Fruit fly (Drosophila melanogaster) whole organism, embryonic: ENCODE results near the gene PK2-R2.

Source experiments
- Blimp-1 ChIP-seq: fragments of 200-800 bp; sonication (Bioruptor generic); optimal IDR thresholded peaks from 3 replicates; lab custom pipeline; 2018; ENCODE audit warnings: missing biosample characterization, missing genetic modification characterization, mild to moderate bottlenecking, moderate library complexity, missing genetic modification reagents
- CG10274 ChIP-seq: fragments of 200-800 bp; sonication (Bioruptor generic); optimal IDR thresholded peaks from 3 replicates; lab custom pipeline; 2017; ENCODE audit warnings: missing biosample characterization, mild to moderate bottlenecking, missing genetic modification characterization
- CG10462 ChIP-seq: fragments of 200-800 bp; sonication (Bioruptor generic); optimal IDR thresholded peaks from 2 replicates; lab custom pipeline; 2016; ENCODE audit warnings: missing biosample characterization, missing genetic modification characterization
- CG11398 ChIP-seq: fragments of 200-800 bp; sonication (Bioruptor generic); optimal IDR thresholded peaks from 2 replicates; lab custom pipeline; 2016; ENCODE audit warnings: missing biosample characterization, missing genetic modification characterization
- CG12155 ChIP-seq: fragments of 200-800 bp; sonication (Bioruptor generic); optimal IDR thresholded peaks from 3 replicates; lab custom pipeline; 2016; ENCODE audit warnings: missing biosample characterization, missing genetic modification characterization
- CG12391 ChIP-seq: fragments of 200-800 bp; sonication (Bioruptor generic); optimal IDR thresholded peaks from 3 replicates; lab custom pipeline; 2018; ENCODE audit warnings: missing biosample characterization, mild to moderate bottlenecking, missing genetic modification characterization, moderate library complexity
- CG15073 ChIP-seq: fragments of 200-800 bp; sonication (Bioruptor generic); optimal IDR thresholded peaks from 2 replicates; lab custom pipeline; 2016; ENCODE audit warnings: missing biosample characterization, missing genetic modification characterization
- CG17328 ChIP-seq: fragments of 200-800 bp; sonication (Bioruptor generic); IDR thresholded peaks from 2 replicates; pipeline ENCODE4 v1.3.6; 2022; ENCODE audit warnings: missing biosample characterization, missing genetic modification characterization
- CG17385 ChIP-seq: fragments of 200-800 bp; sonication (Bioruptor generic); optimal IDR thresholded peaks from 3 replicates; lab custom pipeline; 2018; ENCODE audit warnings: missing biosample characterization, mild to moderate bottlenecking, missing genetic modification characterization
- CG18262 ChIP-seq: fragments of 200-800 bp; optimal IDR thresholded peaks from 3 replicates; lab custom pipeline; 2019; ENCODE audit warnings: missing biosample characterization, mild to moderate bottlenecking, missing genetic modification characterization, moderate library complexity
- CG6175 ChIP-seq: fragments of 200-800 bp; sonication (Bioruptor generic); IDR thresholded peaks from 3 replicates; pipeline ENCODE4 v1.3.6; 2022; ENCODE audit warnings: missing biosample characterization, missing genetic modification characterization
- CG7839 ChIP-seq: fragments of 200-800 bp; sonication (Bioruptor generic); optimal IDR thresholded peaks from 3 replicates; lab custom pipeline; 2018; ENCODE audit warnings: missing biosample characterization, mild to moderate bottlenecking, missing genetic modification characterization, moderate library complexity
- CG8089 ChIP-seq: fragments of 200-800 bp; sonication (Bioruptor generic); optimal IDR thresholded peaks from 3 replicates; lab custom pipeline; 2016; ENCODE audit warnings: missing biosample characterization, missing genetic modification characterization
- CG8478 ChIP-seq: fragments of >200 bp; optimal IDR thresholded peaks from 2 replicates; lab custom pipeline; 2018
- CG8924 ChIP-seq: fragments of 200-800 bp; optimal IDR thresholded peaks from 3 replicates; lab custom pipeline; 2019; ENCODE audit warnings: missing biosample characterization, mild to moderate bottlenecking, missing genetic modification characterization, moderate library complexity
- CG9932 ChIP-seq: fragments of 200-800 bp; sonication (Bioruptor generic); IDR thresholded peaks from 2 replicates; pipeline ENCODE4 v1.3.6; 2022; ENCODE audit warnings: missing biosample characterization, missing genetic modification characterization
- CHES-1-like ChIP-seq: fragments of 200-800 bp; sonication (Bioruptor generic); optimal IDR thresholded peaks from 2 replicates; lab custom pipeline; 2016; ENCODE audit warnings: missing biosample characterization, missing genetic modification characterization
- Dad ChIP-seq: fragments of 200-800 bp; sonication (Bioruptor generic); optimal IDR thresholded peaks from 3 replicates; lab custom pipeline; 2016; ENCODE audit warnings: missing biosample characterization, missing genetic modification characterization
- Dbx ChIP-seq: fragments of 200-800 bp; sonication (Bioruptor generic); IDR thresholded peaks from 3 replicates; pipeline ENCODE4 v1.3.6; 2022; ENCODE audit warnings: missing biosample characterization, missing genetic modification characterization
- Ets97D ChIP-seq: fragments of 200-800 bp; sonication (Bioruptor generic); optimal IDR thresholded peaks from 3 replicates; lab custom pipeline; 2016; ENCODE audit warnings: missing biosample characterization, missing genetic modification characterization
- Fer3 ChIP-seq: fragments of 200-800 bp; sonication (Bioruptor generic); optimal IDR thresholded peaks from 2 replicates; lab custom pipeline; 2018; ENCODE audit warnings: missing biosample characterization, mild to moderate bottlenecking, missing genetic modification characterization, moderate library complexity
- GATAe ChIP-seq: fragments of 200-800 bp; sonication (Bioruptor generic); conservative IDR thresholded peaks from 2 replicates; pipeline ENCODE4 v1.3.6; 2022; ENCODE audit warnings: missing biosample characterization, missing genetic modification characterization
- Hr3 ChIP-seq: fragments of 200-800 bp; sonication (Bioruptor generic); optimal IDR thresholded peaks from 3 replicates; lab custom pipeline; 2016; ENCODE audit warnings: missing biosample characterization, missing genetic modification characterization
- NFAT ChIP-seq: fragments of 200-800 bp; sonication (Bioruptor generic); IDR thresholded peaks from 2 replicates; pipeline ENCODE4 v1.3.6; 2022; ENCODE audit warnings: missing biosample characterization, missing genetic modification characterization
- Neu2 ChIP-seq: fragments of 200-800 bp; sonication (Bioruptor generic); optimal IDR thresholded peaks from 3 replicates; lab custom pipeline; 2016; ENCODE audit warnings: missing biosample characterization, missing genetic modification characterization, borderline replicate concordance
- Optix ChIP-seq: fragments of 200-800 bp; sonication (Bioruptor generic); IDR thresholded peaks from 3 replicates; pipeline ENCODE4 v1.3.6; 2022; ENCODE audit warnings: missing biosample characterization, missing genetic modification characterization
- Six4 ChIP-seq: fragments of 200-800 bp; sonication (Bioruptor generic); optimal IDR thresholded peaks from 2 replicates; lab custom pipeline; 2016; ENCODE audit warnings: missing biosample characterization, missing genetic modification characterization
- Xbp1 ChIP-seq: fragments of 200-800 bp; sonication (Bioruptor generic); optimal IDR thresholded peaks from 3 replicates; lab custom pipeline; 2016; ENCODE audit warnings: missing biosample characterization, mild to moderate bottlenecking, missing genetic modification characterization
- ara ChIP-seq: fragments of 200-800 bp; sonication (Bioruptor generic); IDR thresholded peaks from 2 replicates; pipeline ENCODE4 v1.3.6; 2022; ENCODE audit warnings: missing biosample characterization, missing genetic modification characterization
- ato ChIP-seq: fragments of 200-800 bp; sonication (Bioruptor generic); IDR thresholded peaks from 2 replicates; pipeline ENCODE4 v1.3.6; 2022; ENCODE audit warnings: missing biosample characterization, missing genetic modification characterization; ENCODE audit not compliant: partially characterized antibody
- cato ChIP-seq: fragments of 200-800 bp; sonication (Bioruptor generic); optimal IDR thresholded peaks from 2 replicates; lab custom pipeline; 2016; ENCODE audit warnings: missing biosample characterization, missing genetic modification characterization, borderline replicate concordance
- danr ChIP-seq: fragments of 200-800 bp; sonication (Bioruptor generic); IDR thresholded peaks from 2 replicates; pipeline ENCODE4 v1.3.6; 2022; ENCODE audit warnings: missing biosample characterization, missing genetic modification characterization
- dimm ChIP-seq: fragments of 200-800 bp; sonication (Bioruptor generic); IDR thresholded peaks from 2 replicates; pipeline ENCODE4 v1.3.6; 2022; ENCODE audit warnings: missing biosample characterization, missing genetic modification characterization
- gcm2 ChIP-seq: fragments of 200-800 bp; sonication (Bioruptor generic); optimal IDR thresholded peaks from 2 replicates; lab custom pipeline; 2016; ENCODE audit warnings: missing biosample characterization, missing genetic modification characterization
- grn ChIP-seq: fragments of 200-800 bp; sonication (Bioruptor generic); optimal IDR thresholded peaks from 3 replicates; lab custom pipeline; 2017; ENCODE audit warnings: missing biosample characterization, missing genetic modification characterization
- gsb-n ChIP-seq: fragments of 200-800 bp; sonication (Bioruptor generic); optimal IDR thresholded peaks from 3 replicates; lab custom pipeline; 2018; ENCODE audit warnings: missing biosample characterization, mild to moderate bottlenecking, missing genetic modification characterization
- her ChIP-seq: fragments of 200-800 bp; sonication (Bioruptor generic); optimal IDR thresholded peaks from 2 replicates; lab custom pipeline; 2016; ENCODE audit warnings: missing biosample characterization, missing genetic modification characterization
- jumu ChIP-seq: fragments of 200-800 bp; sonication (Bioruptor generic); optimal IDR thresholded peaks from 3 replicates; lab custom pipeline; 2016; ENCODE audit warnings: missing biosample characterization, missing genetic modification characterization
- mam ChIP-seq: fragments of 200-800 bp; sonication (Bioruptor generic); optimal IDR thresholded peaks from 3 replicates; lab custom pipeline; 2016; ENCODE audit warnings: missing biosample characterization, missing genetic modification characterization
- otp ChIP-seq: fragments of 200-800 bp; sonication (Bioruptor generic); IDR thresholded peaks from 3 replicates; pipeline ENCODE4, ENCODE4 v1.3.6; 2022; ENCODE audit warnings: missing biosample characterization, missing genetic modification characterization
- row ChIP-seq: fragments of 200-800 bp; sonication (Bioruptor generic); IDR thresholded peaks from 3 replicates; pipeline ENCODE4 v1.3.6; 2022; ENCODE audit warnings: missing biosample characterization, missing genetic modification characterization
- salm ChIP-seq: fragments of 200-800 bp; sonication (Bioruptor generic); optimal IDR thresholded peaks from 2 replicates; lab custom pipeline; 2018; ENCODE audit warnings: missing biosample characterization, mild to moderate bottlenecking, missing genetic modification characterization
- sim ChIP-seq: fragments of 200-800 bp; sonication (Bioruptor generic); IDR thresholded peaks from 2 replicates; pipeline ENCODE4 v1.3.6; 2022; ENCODE audit warnings: missing biosample characterization, missing genetic modification characterization
- sna ChIP-seq: fragments of 200-800 bp; sonication (Bioruptor generic); IDR thresholded peaks from 2 replicates; pipeline ENCODE4 v1.3.6; 2022; ENCODE audit warnings: missing biosample characterization, missing genetic modification characterization; ENCODE audit not compliant: partially characterized antibody
- sob ChIP-seq: fragments of 200-800 bp; sonication (Bioruptor generic); IDR thresholded peaks from 2 replicates; pipeline ENCODE4 v1.3.6; 2022; ENCODE audit warnings: missing biosample characterization, missing genetic modification characterization
- tgo ChIP-seq: fragments of 200-800 bp; sonication (Bioruptor generic); IDR thresholded peaks from 3 replicates; pipeline ENCODE4 v1.3.6; 2022; ENCODE audit warnings: missing biosample characterization, missing genetic modification characterization
- tup ChIP-seq: fragments of 200-800 bp; sonication (Bioruptor generic); optimal IDR thresholded peaks from 2 replicates; lab custom pipeline; 2016; ENCODE audit warnings: missing biosample characterization, mild to moderate bottlenecking, missing genetic modification characterization, moderate library complexity
- zf30C ChIP-seq: fragments of 200-800 bp; sonication (Bioruptor generic); optimal IDR thresholded peaks from 3 replicates; lab custom pipeline; 2018; ENCODE audit warnings: missing biosample characterization, mild to moderate bottlenecking, missing genetic modification characterization
- zfh2 ChIP-seq: fragments of 200-800 bp; sonication (Bioruptor generic); optimal IDR thresholded peaks from 2 replicates; lab custom pipeline; 2016; ENCODE audit warnings: missing biosample characterization, missing genetic modification characterization

The PK2-R2 gene

dm6 chr3R:13364175-13365174, 30.5 kb upstream of the PK2-R2 start, which contains the start of gene Dic1 (continued):
- TF ChIP-seq Hr3 (GFP tag; lab: Kevin White, UChicago), result peak; percentile 96
- TF ChIP-seq CG17328 (GFP tag; lab: Robert Waterston, UW), result peak; percentile 81
- peak; percentile 96 for TF ChIP-seq Dbx (GFP tag; lab: Robert Waterston, UW)
- peak; percentile 75 for TF ChIP-seq tup (GFP tag; lab: Kevin White, UChicago)
- peak; percentile 92 for TF ChIP-seq mam (GFP tag; lab: Kevin White, UChicago)
- TF ChIP-seq CG8478 (lab: Kevin White, UChicago), result no peak
- TF ChIP-seq GATAe (GFP tag; lab: Robert Waterston, UW), result peak; percentile 65
- peak; percentile 94 for TF ChIP-seq row (GFP tag; lab: Robert Waterston, UW)
- peak; percentile 79 for TF ChIP-seq ara (GFP tag; lab: Robert Waterston, UW)
- TF ChIP-seq gcm2 (GFP tag; lab: Kevin White, UChicago), result peak; percentile 88
- TF ChIP-seq CG10462 (GFP tag; lab: Kevin White, UChicago), result peak; percentile 94
- TF ChIP-seq CG11398 (GFP tag; lab: Kevin White, UChicago), result peak; percentile 78
- peak; percentile 85 for TF ChIP-seq danr (GFP tag; lab: Robert Waterston, UW)
- TF ChIP-seq zfh2 (GFP tag; lab: Kevin White, UChicago), result peak; percentile 95
- peak; percentile 34; the same call in 1 of the 2 replicates for TF ChIP-seq ato
- TF ChIP-seq sna (GFP tag; lab: Robert Waterston, UW), result 0 out of 2 replicates have a peak, but pooled peaks have one; percentile 36
- peak; percentile 92 for TF ChIP-seq cato (GFP tag; lab: Kevin White, UChicago)
- TF ChIP-seq her (GFP tag; lab: Kevin White, UChicago), result peak; percentile 78
- peak; percentile 65 for TF ChIP-seq Ets97D
- peak; percentile 3 for TF ChIP-seq grn
- peak; percentile 98 for TF ChIP-seq Blimp-1
- TF ChIP-seq CG18262 (tag; lab: Kevin White, UChicago), result peak; percentile 98
- TF ChIP-seq Xbp1 (GFP tag; lab: Kevin White, UChicago), result peak; percentile 97
- peak; percentile 92 for TF ChIP-seq tgo
- TF ChIP-seq CG8089 (GFP tag; lab: Kevin White, UChicago), result peak; percentile 77
- TF ChIP-seq jumu (GFP tag; lab: Kevin White, UChicago), result peak; percentile 83
- peak; percentile 37; the same call in 1 of the 3 replicates for TF ChIP-seq Optix (GFP tag; lab: Robert Waterston, UW)
- TF ChIP-seq salm, result peak; percentile 94
- TF ChIP-seq CHES-1-like, result peak; percentile 87
- TF ChIP-seq Six4 (GFP tag; lab: Kevin White, UChicago), result peak; percentile 93
- peak; percentile 71 for TF ChIP-seq NFAT (GFP tag; lab: Robert Waterston, UW)
- TF ChIP-seq CG9932 (GFP tag; lab: Robert Waterston, UW), result peak; percentile 94
- peak; percentile 91 for TF ChIP-seq CG10274 (GFP tag; lab: Kevin White, UChicago)
- TF ChIP-seq CG17385 (GFP tag; lab: Kevin White, UChicago), result peak; percentile 95
- TF ChIP-seq zf30C (GFP tag; lab: Kevin White, UChicago), result peak; percentile 90
- TF ChIP-seq CG7839 (tag; lab: Kevin White, UChicago), result peak; percentile 98
- TF ChIP-seq Neu2 (GFP tag; lab: Kevin White, UChicago), result no peak
- TF ChIP-seq CG12155 (GFP tag; lab: Kevin White, UChicago), result peak; percentile 95
- peak; percentile 97 for TF ChIP-seq Fer3 (tag; lab: Kevin White, UChicago)
- peak; percentile 85 for TF ChIP-seq CG6175 (GFP tag; lab: Robert Waterston, UW)
- no peak for TF ChIP-seq sim (GFP tag; lab: Robert Waterston, UW)
- TF ChIP-seq dimm, result peak; percentile 57
- TF ChIP-seq sob (GFP tag; lab: Robert Waterston, UW), result peak; percentile 89
- peak; percentile 98 for TF ChIP-seq CG8924 (tag; lab: Kevin White, UChicago)
- TF ChIP-seq otp, result peak; percentile 71; the same call in 2 of the 3 replicates
- TF ChIP-seq CG15073 (GFP tag; lab: Kevin White, UChicago), result peak; percentile 72
- TF ChIP-seq Dad (GFP tag; lab: Kevin White, UChicago), result peak; percentile 83
- peak; percentile 93 for TF ChIP-seq gsb-n (tag; lab: Kevin White, UChicago)
- peak; percentile 97 for TF ChIP-seq CG12391 (tag; lab: Kevin White, UChicago)
